Fruit fly (Drosophila melanogaster) whole organism, embryonic: ENCODE data around the gene CG1824.

Experiments used
- ATbp ChIP-seq: fragments of 200-800 bp; sonication (Bioruptor generic); optimal IDR thresholded peaks from 2 replicates; lab custom pipeline; 2017; ENCODE audit warnings: missing biosample characterization, mild to moderate bottlenecking, missing genetic modification characterization, missing genetic modification reagents
- Bgb ChIP-seq: fragments of 200-800 bp; sonication (Bioruptor generic); IDR thresholded peaks from 2 replicates; pipeline ENCODE4 v1.3.6; 2022; ENCODE audit warnings: missing biosample characterization, missing genetic modification characterization; ENCODE audit not compliant: partially characterized antibody
- CG10267 ChIP-seq: fragments of 200-800 bp; sonication (Bioruptor generic); optimal IDR thresholded peaks from 2 replicates; lab custom pipeline; 2018; ENCODE audit warnings: missing biosample characterization, mild to moderate bottlenecking, missing genetic modification characterization, moderate library complexity
- CG10565 ChIP-seq: fragments of 200-800 bp; sonication (Bioruptor generic); optimal IDR thresholded peaks from 3 replicates; lab custom pipeline; 2016; ENCODE audit warnings: missing biosample characterization, mild to moderate bottlenecking, missing genetic modification characterization
- CG10959 ChIP-seq: fragments of 200-800 bp; sonication (Bioruptor generic); IDR thresholded peaks from 2 replicates; pipeline ENCODE4 v1.3.6; 2022; ENCODE audit warnings: missing biosample characterization, missing genetic modification characterization
- CG10979 ChIP-seq: fragments of 200-800 bp; sonication (Bioruptor generic); optimal IDR thresholded peaks from 2 replicates; lab custom pipeline; 2018; ENCODE audit warnings: missing biosample characterization, mild to moderate bottlenecking, missing genetic modification characterization, moderate library complexity
- CG11093 ChIP-seq: fragments of 200-800 bp; sonication (Bioruptor generic); IDR thresholded peaks from 3 replicates; pipeline ENCODE4 v1.3.6; 2022; ENCODE audit warnings: missing biosample characterization, missing genetic modification characterization
- CG11696 ChIP-seq: fragments of 200-800 bp; sonication (Bioruptor generic); IDR thresholded peaks from 2 replicates; pipeline ENCODE4 v1.3.6; 2022; ENCODE audit warnings: missing biosample characterization, missing genetic modification characterization
- CG12391 ChIP-seq: fragments of 200-800 bp; sonication (Bioruptor generic); optimal IDR thresholded peaks from 3 replicates; lab custom pipeline; 2018; ENCODE audit warnings: missing biosample characterization, mild to moderate bottlenecking, missing genetic modification characterization, moderate library complexity
- CG14860 ChIP-seq: fragments of 200-800 bp; sonication (Bioruptor generic); IDR thresholded peaks from 3 replicates; pipeline ENCODE4 v1.3.6; 2022; ENCODE audit warnings: missing biosample characterization, missing genetic modification characterization; ENCODE audit not compliant: partially characterized antibody
- CG15514 ChIP-seq: fragments of 200-800 bp; sonication (Bioruptor generic); optimal IDR thresholded peaks from 3 replicates; lab custom pipeline; 2017; ENCODE audit warnings: missing biosample characterization, missing genetic modification characterization, mild to moderate bottlenecking, moderate library complexity, missing genetic modification reagents
- CG3407 ChIP-seq: fragments of 200-800 bp; sonication (Bioruptor generic); optimal IDR thresholded peaks from 2 replicates; lab custom pipeline; 2018; ENCODE audit warnings: missing biosample characterization, mild to moderate bottlenecking, missing genetic modification characterization
- CG3995 ChIP-seq: fragments of 200-800 bp; sonication (Bioruptor generic); optimal IDR thresholded peaks from 3 replicates; lab custom pipeline; 2016; ENCODE audit warnings: missing biosample characterization, missing genetic modification characterization
- CG4404 ChIP-seq: fragments of 200-800 bp; sonication (Bioruptor generic); IDR thresholded peaks from 2 replicates; pipeline ENCODE4 v1.3.6; 2022; ENCODE audit warnings: missing biosample characterization, missing genetic modification characterization
- CG7786 ChIP-seq: fragments of 200-800 bp; sonication (Bioruptor generic); optimal IDR thresholded peaks from 2 replicates; lab custom pipeline; 2016; ENCODE audit warnings: missing biosample characterization, missing genetic modification characterization
- CG8924 ChIP-seq: fragments of 200-800 bp; optimal IDR thresholded peaks from 3 replicates; lab custom pipeline; 2019; ENCODE audit warnings: missing biosample characterization, mild to moderate bottlenecking, missing genetic modification characterization, moderate library complexity
- CG9727 ChIP-seq: fragments of 200-800 bp; sonication (Bioruptor generic); optimal IDR thresholded peaks from 3 replicates; lab custom pipeline; 2017; ENCODE audit warnings: missing biosample characterization, mild to moderate bottlenecking, missing genetic modification characterization
- CG9932 ChIP-seq: fragments of 200-800 bp; sonication (Bioruptor generic); IDR thresholded peaks from 2 replicates; pipeline ENCODE4 v1.3.6; 2022; ENCODE audit warnings: missing biosample characterization, missing genetic modification characterization
- Chrac-16 ChIP-seq: fragments of 200-800 bp; sonication (Bioruptor generic); optimal IDR thresholded peaks from 3 replicates; lab custom pipeline; 2016; ENCODE audit warnings: missing biosample characterization, missing genetic modification characterization
- CoRest ChIP-seq: fragments of 200-800 bp; sonication (Bioruptor generic); optimal IDR thresholded peaks from 3 replicates; lab custom pipeline; 2018; ENCODE audit warnings: missing biosample characterization, mild to moderate bottlenecking, missing genetic modification characterization, moderate library complexity
- Deaf1 ChIP-seq: fragments of 200-800 bp; optimal IDR thresholded peaks from 3 replicates; lab custom pipeline; 2019; ENCODE audit warnings: missing biosample characterization, mild to moderate bottlenecking, missing genetic modification characterization, moderate library complexity
- Eip74EF ChIP-seq, 2 experiments: fragments of 200-800 bp in 1 of 2; fragments of >200 bp in 1 of 2; sonication (Bioruptor generic) in 1 of 2; optimal IDR thresholded peaks; 2 replicates each; lab custom pipeline; 2017 to 2019; ENCODE audit warnings: missing biosample characterization in 2 of 2, missing genetic modification characterization in 2 of 2, mild to moderate bottlenecking in 1 of 2, moderate library complexity in 1 of 2
- Ets65A ChIP-seq: fragments of 200-800 bp; sonication (Bioruptor generic); peaks from one replicate; lab custom pipeline; 2016; ENCODE audit warnings: missing biosample characterization, missing genetic modification characterization
- Gsc ChIP-seq: fragments of 200-800 bp; sonication (Bioruptor generic); IDR thresholded peaks from 2 replicates; pipeline ENCODE4 v1.3.6; 2022; ENCODE audit warnings: missing biosample characterization, missing genetic modification characterization
- Hr3 ChIP-seq: fragments of 200-800 bp; sonication (Bioruptor generic); optimal IDR thresholded peaks from 3 replicates; lab custom pipeline; 2016; ENCODE audit warnings: missing biosample characterization, missing genetic modification characterization
- MTF-1 ChIP-seq: fragments of 200-800 bp; sonication (Bioruptor generic); optimal IDR thresholded peaks from 2 replicates; lab custom pipeline; 2018; ENCODE audit warnings: missing biosample characterization, mild to moderate bottlenecking, missing genetic modification characterization, borderline replicate concordance
- Mad ChIP-seq: fragments of 200-800 bp; sonication (Bioruptor generic); optimal IDR thresholded peaks from 2 replicates; lab custom pipeline; 2016; ENCODE audit warnings: missing biosample characterization, missing genetic modification characterization
- Nf-YC ChIP-seq: fragments of 200-800 bp; optimal IDR thresholded peaks from 3 replicates; lab custom pipeline; 2019; ENCODE audit warnings: missing biosample characterization, mild to moderate bottlenecking, missing genetic modification characterization, moderate library complexity
- Poxn ChIP-seq: fragments of 200-800 bp; sonication (Bioruptor generic); IDR thresholded peaks from 2 replicates; pipeline ENCODE4 v1.3.6; 2022; ENCODE audit warnings: missing biosample characterization, missing genetic modification characterization
- Sin3A ChIP-seq: fragments of >200 bp; optimal IDR thresholded peaks from 2 replicates; lab custom pipeline; 2018
- Tbp ChIP-seq: fragments of >200 bp; optimal IDR thresholded peaks from 2 replicates; lab custom pipeline; 2018; ENCODE audit warnings: missing biosample characterization, missing genetic modification characterization
- Usf ChIP-seq: fragments of 200-800 bp; sonication (Bioruptor generic); optimal IDR thresholded peaks from 2 replicates; lab custom pipeline; 2017; ENCODE audit warnings: missing genotype, missing biosample characterization, missing genetic modification characterization
- al ChIP-seq: fragments of 200-800 bp; sonication (Bioruptor generic); IDR thresholded peaks from 2 replicates; pipeline ENCODE4 v1.3.6; 2022; ENCODE audit warnings: missing biosample characterization, missing genetic modification characterization
- chn ChIP-seq: fragments of 200-800 bp; sonication (Bioruptor generic); optimal IDR thresholded peaks from 2 replicates; lab custom pipeline; 2016; ENCODE audit warnings: missing biosample characterization, missing genetic modification characterization
- crc ChIP-seq: fragments of 200-800 bp; sonication (Bioruptor generic); optimal IDR thresholded peaks from 2 replicates; lab custom pipeline; 2016; ENCODE audit warnings: missing biosample characterization, missing genetic modification characterization
- danr ChIP-seq: fragments of 200-800 bp; sonication (Bioruptor generic); IDR thresholded peaks from 2 replicates; pipeline ENCODE4 v1.3.6; 2022; ENCODE audit warnings: missing biosample characterization, missing genetic modification characterization
- gcm ChIP-seq: fragments of 200-800 bp; sonication (Bioruptor generic); optimal IDR thresholded peaks from 2 replicates; lab custom pipeline; 2019; ENCODE audit warnings: missing biosample characterization, mild to moderate bottlenecking, missing genetic modification characterization, moderate library complexity
- gem ChIP-seq: fragments of 200-800 bp; sonication (Bioruptor generic); optimal IDR thresholded peaks from 2 replicates; lab custom pipeline; 2019; ENCODE audit warnings: missing biosample characterization, mild to moderate bottlenecking, missing genetic modification characterization, moderate library complexity
- klu ChIP-seq: fragments of 200-800 bp; sonication (Bioruptor generic); IDR thresholded peaks from 2 replicates; pipeline ENCODE4 v1.3.6; 2022; ENCODE audit warnings: missing biosample characterization, missing genetic modification characterization
- kni ChIP-seq: fragments of 200-800 bp; sonication (Bioruptor generic); optimal IDR thresholded peaks from 3 replicates; lab custom pipeline; 2017; ENCODE audit warnings: mild to moderate bottlenecking, missing biosample characterization, missing genetic modification reagents, missing genetic modification characterization
- lilli ChIP-seq: fragments of 200-800 bp; sonication (Bioruptor generic); optimal IDR thresholded peaks from 3 replicates; lab custom pipeline; 2016; ENCODE audit warnings: missing biosample characterization, missing genetic modification characterization
- mirr ChIP-seq: fragments of 200-800 bp; sonication (Bioruptor generic); optimal IDR thresholded peaks from 3 replicates; lab custom pipeline; 2018; ENCODE audit warnings: missing biosample characterization, mild to moderate bottlenecking, missing genetic modification characterization
- pb ChIP-seq: fragments of 200-800 bp; sonication (Bioruptor generic); optimal IDR thresholded peaks from 3 replicates; lab custom pipeline; 2016; ENCODE audit warnings: missing biosample characterization, missing genetic modification characterization
- sima ChIP-seq: fragments of 200-800 bp; sonication (Bioruptor generic); optimal IDR thresholded peaks from 2 replicates; lab custom pipeline; 2016; ENCODE audit warnings: missing biosample characterization, missing genetic modification characterization
- slp2 ChIP-seq: fragments of 200-800 bp; sonication (Bioruptor generic); optimal IDR thresholded peaks from 2 replicates; lab custom pipeline; 2016; ENCODE audit warnings: missing biosample characterization, missing genetic modification characterization
- sob ChIP-seq: fragments of 200-800 bp; sonication (Bioruptor generic); IDR thresholded peaks from 2 replicates; pipeline ENCODE4 v1.3.6; 2022; ENCODE audit warnings: missing biosample characterization, missing genetic modification characterization
- tgo ChIP-seq: fragments of 200-800 bp; sonication (Bioruptor generic); IDR thresholded peaks from 3 replicates; pipeline ENCODE4 v1.3.6; 2022; ENCODE audit warnings: missing biosample characterization, missing genetic modification characterization
- twi ChIP-seq: fragments of 200-800 bp; optimal IDR thresholded peaks from 2 replicates; lab custom pipeline; 2019; ENCODE audit warnings: missing biosample characterization, mild to moderate bottlenecking, missing genetic modification characterization, moderate library complexity
- wor ChIP-seq: fragments of 200-800 bp; sonication (Bioruptor generic); IDR thresholded peaks from 2 replicates; pipeline ENCODE4 v1.3.6; 2022; ENCODE audit warnings: missing biosample characterization, missing genetic modification characterization
- zfh1 ChIP-seq: fragments of 200-800 bp; sonication (Bioruptor generic); IDR thresholded peaks from 3 replicates; pipeline ENCODE4 v1.3.6; 2022; ENCODE audit warnings: missing biosample characterization, missing genetic modification characterization

Gene CG1824

dm6 chrX:12578701-12579372 is 16.6 kb downstream of the CG1824 start (continued):
- TF ChIP-seq Bgb (GFP tag; lab: Robert Waterston, UW) = no peak; the same call in 1 of the 2 replicates
- TF ChIP-seq kni = peak; percentile 79
- TF ChIP-seq Sin3A = no peak
- TF ChIP-seq zfh1 = 0 out of 3 replicates have a peak, but pooled peaks have one; percentile 53
- peak; percentile 36 for TF ChIP-seq ATbp (GFP tag; lab: Kevin White, UChicago)
- TF ChIP-seq Mad (GFP tag; lab: Kevin White, UChicago) = no peak
- no peak for TF ChIP-seq MTF-1 (GFP tag; lab: Kevin White, UChicago)
- TF ChIP-seq CG3407 (GFP tag; lab: Kevin White, UChicago) = peak; percentile 12
- TF ChIP-seq CG11696 (GFP tag; lab: Robert Waterston, UW) = peak; percentile 91
- TF ChIP-seq gem (tag; lab: Kevin White, UChicago) = peak; percentile 86
- TF ChIP-seq CG11093 (GFP tag; lab: Robert Waterston, UW) = no peak
- TF ChIP-seq CG12391 (tag; lab: Kevin White, UChicago) = peak; percentile 73
- TF ChIP-seq CoRest (tag; lab: Kevin White, UChicago) = peak; percentile 82
- peak; percentile 56 for TF ChIP-seq lilli (GFP tag; lab: Kevin White, UChicago)
- no peak for TF ChIP-seq Poxn (GFP tag; lab: Robert Waterston, UW)
- peak; percentile 19 for TF ChIP-seq gcm (GFP tag; lab: Kevin White, UChicago)
- no peak for TF ChIP-seq CG14860 (GFP tag; lab: Robert Waterston, UW)
- peak; percentile 72 for TF ChIP-seq Deaf1 (tag; lab: Kevin White, UChicago)
- TF ChIP-seq Chrac-16 = peak; percentile 1
- TF ChIP-seq CG15514 (GFP tag; lab: Kevin White, UChicago) = peak; percentile 23
- TF ChIP-seq CG7786 (GFP tag; lab: Kevin White, UChicago) = peak; percentile 6
- TF ChIP-seq slp2 = no peak
- peak; percentile 47; the same call in 1 of the 2 replicates for TF ChIP-seq wor
- TF ChIP-seq Nf-YC (tag; lab: Kevin White, UChicago) = no peak
- TF ChIP-seq CG9727 (GFP tag; lab: Kevin White, UChicago) = peak; percentile 47
- peak; percentile 67 for TF ChIP-seq CG8924 (tag; lab: Kevin White, UChicago)
- peak; percentile 18 for TF ChIP-seq Ets65A (GFP tag; lab: Kevin White, UChicago)
- no peak for TF ChIP-seq Gsc (GFP tag; lab: Robert Waterston, UW)
- no peak for TF ChIP-seq CG10565
- no peak for TF ChIP-seq mirr
- TF ChIP-seq crc = no peak
- TF ChIP-seq CG10959 (GFP tag; lab: Robert Waterston, UW) = no peak
- no peak for TF ChIP-seq CG3995 (GFP tag; lab: Kevin White, UChicago)
- TF ChIP-seq CG9932 = 0 out of 2 replicates have a peak, but pooled peaks have one; percentile 13
- peak; percentile 46; the same call in 1 of the 3 replicates for TF ChIP-seq tgo (GFP tag; lab: Robert Waterston, UW)
- no peak for TF ChIP-seq twi (tag; lab: Kevin White, UChicago)
- peak; percentile 32 for TF ChIP-seq chn
- peak; percentile 11 for TF ChIP-seq Hr3 (GFP tag; lab: Kevin White, UChicago)
- no peak for TF ChIP-seq sima (GFP tag; lab: Kevin White, UChicago)
- TF ChIP-seq CG10979 (tag; lab: Kevin White, UChicago) = peak; percentile 69
- no peak for TF ChIP-seq CG4404 (GFP tag; lab: Robert Waterston, UW)
- TF ChIP-seq Usf (GFP tag; lab: Kevin White, UChicago) = no peak
- 0 out of 2 replicates have a peak, but pooled peaks have one; percentile 8 for TF ChIP-seq klu (GFP tag; lab: Robert Waterston, UW)
- TF ChIP-seq pb (GFP tag; lab: Kevin White, UChicago) = no peak
- peak; percentile 47 for TF ChIP-seq CG10267 (tag; lab: Kevin White, UChicago)
- TF ChIP-seq al (GFP tag; lab: Robert Waterston, UW) = no peak
- no peak for TF ChIP-seq danr (GFP tag; lab: Robert Waterston, UW)
- TF ChIP-seq Tbp (GFP tag; lab: Kevin White, UChicago) = no peak
- TF ChIP-seq sob (GFP tag; lab: Robert Waterston, UW) = no peak; the same call in 1 of the 2 replicates
- TF ChIP-seq Eip74EF (GFP tag; optimal IDR thresholded peaks at IDR 0.05; lab: Kevin White, UChicago) = no peak
